Fruit fly (Drosophila melanogaster) whole organism, embryonic: ENCODE data around the gene Chpf.

Source experiments
- Ada2b ChIP-seq: fragments of 200-800 bp; sonication (Bioruptor generic); IDR thresholded peaks from 2 replicates; pipeline ENCODE4 v1.3.6; 2022; ENCODE audit warnings: missing biosample characterization, missing genetic modification characterization
- Asciz ChIP-seq: fragments of 200-800 bp; sonication (Bioruptor generic); optimal IDR thresholded peaks from 2 replicates; lab custom pipeline; 2017; ENCODE audit warnings: missing biosample characterization, mild to moderate bottlenecking, missing genetic modification characterization, missing genetic modification reagents
- Atf6 ChIP-seq: fragments of 200-800 bp; sonication (Bioruptor generic); IDR thresholded peaks from 2 replicates; pipeline ENCODE4 v1.3.6; 2022; ENCODE audit warnings: missing biosample characterization, missing genetic modification characterization
- B-H1 ChIP-seq: fragments of 200-800 bp; sonication (Bioruptor generic); IDR thresholded peaks from 3 replicates; pipeline ENCODE4 v1.3.6; 2022; ENCODE audit warnings: missing biosample characterization, missing genetic modification characterization
- CG10543 ChIP-seq: fragments of 200-800 bp; sonication (Bioruptor generic); optimal IDR thresholded peaks from 3 replicates; lab custom pipeline; 2017; ENCODE audit warnings: missing biosample characterization, mild to moderate bottlenecking, missing genetic modification characterization, moderate library complexity
- CG11504 ChIP-seq: fragments of 200-800 bp; sonication (Bioruptor generic); optimal IDR thresholded peaks from 3 replicates; lab custom pipeline; 2019; ENCODE audit warnings: missing biosample characterization, mild to moderate bottlenecking, missing genetic modification characterization, moderate library complexity
- CG12071 ChIP-seq: fragments of 200-800 bp; sonication (Bioruptor generic); optimal IDR thresholded peaks from 3 replicates; lab custom pipeline; 2018; ENCODE audit warnings: missing biosample characterization, mild to moderate bottlenecking, missing genetic modification characterization
- CG15011 ChIP-seq: fragments of 200-800 bp; sonication (Bioruptor generic); optimal IDR thresholded peaks from 3 replicates; lab custom pipeline; 2018; ENCODE audit warnings: missing biosample characterization, mild to moderate bottlenecking, missing genetic modification characterization
- CG15479 ChIP-seq: fragments of 200-800 bp; sonication (Bioruptor generic); optimal IDR thresholded peaks from 3 replicates; lab custom pipeline; 2019; ENCODE audit warnings: missing biosample characterization, mild to moderate bottlenecking, missing genetic modification characterization, moderate library complexity
- CG17568 ChIP-seq: fragments of 200-800 bp; sonication (Bioruptor generic); optimal IDR thresholded peaks from 2 replicates; lab custom pipeline; 2018; ENCODE audit warnings: missing biosample characterization, mild to moderate bottlenecking, missing genetic modification characterization, moderate library complexity
- CG17912 ChIP-seq: fragments of 200-800 bp; sonication (Bioruptor generic); optimal IDR thresholded peaks from 2 replicates; lab custom pipeline; 2018; ENCODE audit warnings: missing biosample characterization, mild to moderate bottlenecking, missing genetic modification characterization
- CG2202 ChIP-seq: fragments of 200-800 bp; sonication (Bioruptor generic); optimal IDR thresholded peaks from 2 replicates; lab custom pipeline; 2018; ENCODE audit warnings: missing biosample characterization, mild to moderate bottlenecking, missing genetic modification characterization
- CG2678 ChIP-seq: fragments of 200-800 bp; sonication (Bioruptor generic); optimal IDR thresholded peaks from 3 replicates; lab custom pipeline; 2019; ENCODE audit warnings: missing biosample characterization, mild to moderate bottlenecking, missing genetic modification characterization, moderate library complexity
- CG31441 ChIP-seq: fragments of 200-800 bp; sonication (Bioruptor generic); IDR thresholded peaks from 2 replicates; pipeline ENCODE4 v1.3.6; 2022; ENCODE audit warnings: missing biosample characterization, missing genetic modification characterization
- CG34376 ChIP-seq: fragments of 200-800 bp; sonication (Bioruptor generic); optimal IDR thresholded peaks from 2 replicates; lab custom pipeline; 2018; ENCODE audit warnings: missing biosample characterization, mild to moderate bottlenecking, missing genetic modification characterization
- CG4282 ChIP-seq: fragments of 200-800 bp; sonication (Bioruptor generic); optimal IDR thresholded peaks from 2 replicates; lab custom pipeline; 2016; ENCODE audit warnings: missing biosample characterization, missing genetic modification characterization
- CG4854 ChIP-seq: fragments of 200-800 bp; sonication (Bioruptor generic); optimal IDR thresholded peaks from 2 replicates; lab custom pipeline; 2016; ENCODE audit warnings: missing biosample characterization, missing genetic modification characterization, inconsistent platforms
- CG5180 ChIP-seq: fragments of 200-800 bp; sonication (Bioruptor generic); optimal IDR thresholded peaks from 3 replicates; lab custom pipeline; 2017; ENCODE audit warnings: missing biosample characterization, missing genetic modification characterization, mild to moderate bottlenecking, moderate library complexity, missing genetic modification reagents
- CG7745 ChIP-seq: fragments of 200-800 bp; sonication (Bioruptor generic); optimal IDR thresholded peaks from 2 replicates; lab custom pipeline; 2018; ENCODE audit warnings: missing biosample characterization, mild to moderate bottlenecking, missing genetic modification characterization, moderate library complexity
- CG8281 ChIP-seq: fragments of 200-800 bp; sonication (Bioruptor generic); optimal IDR thresholded peaks from 2 replicates; lab custom pipeline; 2018; ENCODE audit warnings: missing biosample characterization, mild to moderate bottlenecking, missing genetic modification characterization, moderate library complexity
- CrebB ChIP-seq: fragments of 200-800 bp; sonication (Bioruptor generic); optimal IDR thresholded peaks from 3 replicates; lab custom pipeline; 2018; ENCODE audit warnings: missing biosample characterization, mild to moderate bottlenecking, missing genetic modification characterization
- Dek ChIP-seq: fragments of 200-800 bp; sonication (Bioruptor generic); optimal IDR thresholded peaks from 3 replicates; lab custom pipeline; 2019; ENCODE audit warnings: missing biosample characterization, mild to moderate bottlenecking, missing genetic modification characterization, moderate library complexity
- Lim3 ChIP-seq: fragments of 200-800 bp; sonication (Bioruptor generic); IDR thresholded peaks from 2 replicates; pipeline ENCODE4 v1.3.6; 2022; ENCODE audit warnings: missing biosample characterization, missing genetic modification characterization
- NK7.1 ChIP-seq: fragments of 200-800 bp; sonication (Bioruptor generic); optimal IDR thresholded peaks from 3 replicates; lab custom pipeline; 2016; ENCODE audit warnings: missing biosample characterization, missing genetic modification characterization
- Neu2 ChIP-seq: fragments of 200-800 bp; sonication (Bioruptor generic); optimal IDR thresholded peaks from 3 replicates; lab custom pipeline; 2016; ENCODE audit warnings: missing biosample characterization, missing genetic modification characterization, borderline replicate concordance
- Oli ChIP-seq: fragments of 200-800 bp; sonication (Bioruptor generic); optimal IDR thresholded peaks from 2 replicates; lab custom pipeline; 2018; ENCODE audit warnings: missing biosample characterization, mild to moderate bottlenecking, missing genetic modification characterization, moderate library complexity
- Ravus ChIP-seq: fragments of 200-800 bp; sonication (Bioruptor generic); IDR thresholded peaks from 2 replicates; pipeline ENCODE4 v1.3.6; 2022; ENCODE audit warnings: missing biosample characterization, missing genetic modification characterization
- Trl ChIP-seq, 3 experiments: fragments of >200 bp in 2 of 3; fragments of 200-800 bp in 1 of 3; sonication (Bioruptor generic) in 1 of 3; optimal IDR thresholded peaks; 2 replicates in 1 of 3; 3 replicates in 2 of 3; lab custom pipeline; 2016 to 2017; ENCODE audit warnings: missing biosample characterization in 1 of 3, missing genetic modification characterization in 1 of 3
- abd-A ChIP-seq: fragments of 200-800 bp; sonication (Bioruptor generic); optimal IDR thresholded peaks from 3 replicates; lab custom pipeline; 2019; ENCODE audit warnings: missing biosample characterization, mild to moderate bottlenecking, missing genetic modification characterization, moderate library complexity
- ac ChIP-seq: fragments of 200-800 bp; sonication (Bioruptor generic); optimal IDR thresholded peaks from 3 replicates; lab custom pipeline; 2017; ENCODE audit warnings: missing biosample characterization, mild to moderate bottlenecking, missing genetic modification characterization
- ash1 ChIP-seq: fragments of 200-800 bp; sonication (Bioruptor generic); optimal IDR thresholded peaks from 2 replicates; lab custom pipeline; 2018; ENCODE audit warnings: missing biosample characterization, mild to moderate bottlenecking, missing genetic modification characterization
- bsh ChIP-seq, 2 experiments: fragments of 200-800 bp; sonication (Bioruptor generic); optimal IDR thresholded peaks; 2 replicates each; lab custom pipeline; 2017 to 2018; ENCODE audit warnings: mild to moderate bottlenecking in 2 of 2, missing biosample characterization in 2 of 2, missing genetic modification characterization in 2 of 2, moderate library complexity in 1 of 2
- cas ChIP-seq: fragments of 200-800 bp; sonication (Bioruptor generic); IDR thresholded peaks from 2 replicates; pipeline ENCODE4 v1.3.6; 2022; ENCODE audit warnings: missing biosample characterization, missing genetic modification characterization
- cwo ChIP-seq: fragments of 200-800 bp; sonication (Bioruptor generic); optimal IDR thresholded peaks from 3 replicates; lab custom pipeline; 2017; ENCODE audit warnings: missing biosample characterization, missing genetic modification characterization, mild to moderate bottlenecking, moderate library complexity, missing genetic modification reagents
- dan ChIP-seq: fragments of 200-800 bp; sonication (Bioruptor generic); IDR thresholded peaks from 2 replicates; pipeline ENCODE4 v1.3.6; 2022; ENCODE audit warnings: missing biosample characterization, missing genetic modification characterization
- disco-r ChIP-seq: fragments of 200-800 bp; sonication (Bioruptor generic); optimal IDR thresholded peaks from 2 replicates; lab custom pipeline; 2016; ENCODE audit warnings: missing biosample characterization, missing genetic modification characterization
- fd96Cb ChIP-seq: fragments of 200-800 bp; sonication (Bioruptor generic); optimal IDR thresholded peaks from 2 replicates; lab custom pipeline; 2018; ENCODE audit warnings: missing biosample characterization, mild to moderate bottlenecking, missing genetic modification characterization, moderate library complexity
- ftz-f1 ChIP-seq: fragments of 200-800 bp; sonication (Bioruptor generic); optimal IDR thresholded peaks from 2 replicates; lab custom pipeline; 2016; ENCODE audit warnings: missing biosample characterization, missing genetic modification characterization
- gcm2 ChIP-seq: fragments of 200-800 bp; sonication (Bioruptor generic); optimal IDR thresholded peaks from 2 replicates; lab custom pipeline; 2016; ENCODE audit warnings: missing biosample characterization, missing genetic modification characterization
- jumu ChIP-seq: fragments of 200-800 bp; sonication (Bioruptor generic); optimal IDR thresholded peaks from 3 replicates; lab custom pipeline; 2016; ENCODE audit warnings: missing biosample characterization, missing genetic modification characterization
- klu ChIP-seq: fragments of 200-800 bp; sonication (Bioruptor generic); IDR thresholded peaks from 2 replicates; pipeline ENCODE4 v1.3.6; 2022; ENCODE audit warnings: missing biosample characterization, missing genetic modification characterization
- lab ChIP-seq: fragments of 200-800 bp; sonication (Bioruptor generic); optimal IDR thresholded peaks from 3 replicates; lab custom pipeline; 2017; ENCODE audit warnings: missing biosample characterization, missing genetic modification characterization, mild to moderate bottlenecking, moderate library complexity, missing genetic modification reagents
- luna ChIP-seq: fragments of 200-800 bp; sonication (Bioruptor generic); optimal IDR thresholded peaks from 2 replicates; lab custom pipeline; 2016; ENCODE audit warnings: missing biosample characterization, missing genetic modification characterization
- pb ChIP-seq: fragments of 200-800 bp; sonication (Bioruptor generic); optimal IDR thresholded peaks from 3 replicates; lab custom pipeline; 2016; ENCODE audit warnings: missing biosample characterization, missing genetic modification characterization
- pros ChIP-seq: fragments of 200-800 bp; sonication (Bioruptor generic); optimal IDR thresholded peaks from 3 replicates; lab custom pipeline; 2019; ENCODE audit warnings: missing biosample characterization, mild to moderate bottlenecking, missing genetic modification characterization, moderate library complexity
- schlank ChIP-seq: fragments of 200-800 bp; sonication (Bioruptor generic); optimal IDR thresholded peaks from 2 replicates; lab custom pipeline; 2018; ENCODE audit warnings: missing biosample characterization, mild to moderate bottlenecking, missing genetic modification characterization
- sd ChIP-seq: fragments of 200-800 bp; sonication (Bioruptor generic); optimal IDR thresholded peaks from 3 replicates; lab custom pipeline; 2018; ENCODE audit warnings: missing biosample characterization, mild to moderate bottlenecking, missing genetic modification characterization, moderate library complexity
- sima ChIP-seq: fragments of 200-800 bp; sonication (Bioruptor generic); optimal IDR thresholded peaks from 2 replicates; lab custom pipeline; 2016; ENCODE audit warnings: missing biosample characterization, missing genetic modification characterization
- sr ChIP-seq: fragments of 200-800 bp; sonication (Bioruptor generic); IDR thresholded peaks from 3 replicates; pipeline ENCODE4 v1.3.6; 2022; ENCODE audit warnings: missing biosample characterization, missing genetic modification characterization
- twi ChIP-seq: fragments of 200-800 bp; optimal IDR thresholded peaks from 2 replicates; lab custom pipeline; 2019; ENCODE audit warnings: missing biosample characterization, mild to moderate bottlenecking, missing genetic modification characterization, moderate library complexity

The Chpf gene

DNA sequence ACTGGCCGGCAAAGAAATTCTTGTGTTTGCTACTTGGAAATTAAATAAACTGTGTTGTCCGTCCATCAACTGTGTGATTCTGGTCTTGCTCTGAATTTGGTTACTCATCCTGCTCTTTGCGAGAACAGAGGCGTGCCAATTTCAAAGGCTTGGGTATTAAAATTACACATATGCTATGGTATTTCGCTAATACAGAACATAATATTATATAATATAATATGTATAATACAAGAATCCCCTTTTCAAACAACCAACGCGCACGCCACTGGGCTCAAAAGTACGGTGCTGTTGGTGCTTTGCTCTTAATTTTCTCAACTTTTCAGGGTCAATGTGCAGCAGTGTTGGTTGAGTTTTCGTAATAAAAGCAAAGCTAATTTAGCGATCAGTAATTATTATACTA lies 12.3 kb downstream of the Chpf start (continued):
- TF ChIP-seq Neu2 (GFP tag; lab: Kevin White, UChicago) (no peak), CG4282 (GFP tag; lab: Kevin White, UChicago) (no peak), CG8281 (peak; percentile 59), CG10543 (peak; percentile 75), dan (GFP tag; lab: Robert Waterston, UW) (no peak), Trl (optimal IDR thresholded peaks at IDR 0.05; lab: Kevin White, UChicago) (no peak), Trl (GFP tag; optimal IDR thresholded peaks at IDR 0.05; lab: Kevin White, UChicago) (no peak), CG17912 (GFP tag; lab: Kevin White, UChicago) (peak; percentile 13), CG12071 (peak; percentile 81), schlank (tag; lab: Kevin White, UChicago) (peak; percentile 82), pros (no peak), CG4854 (GFP tag; lab: Kevin White, UChicago) (no peak), Ravus (GFP tag; lab: Robert Waterston, UW) (peak; percentile 57), CG7745 (tag; lab: Kevin White, UChicago) (no peak), cas (GFP tag; lab: Robert Waterston, UW) (peak; percentile 69; the same call in 1 of the 2 replicates), disco-r (GFP tag; lab: Kevin White, UChicago) (no peak), cwo (GFP tag; lab: Kevin White, UChicago) (peak; percentile 78), ac (no peak), CG15479 (GFP tag; lab: Kevin White, UChicago) (no peak), Asciz (peak; percentile 31), CG34376 (GFP tag; lab: Kevin White, UChicago) (no peak), lab (GFP tag; lab: Kevin White, UChicago) (peak; percentile 93), fd96Cb (tag; lab: Kevin White, UChicago) (peak; percentile 74), luna (GFP tag; lab: Kevin White, UChicago) (no peak), CG2202 (peak; percentile 33), B-H1 (GFP tag; lab: Robert Waterston, UW) (peak; percentile 81), NK7.1 (GFP tag; lab: Kevin White, UChicago) (no peak), twi (peak; percentile 44), pb (GFP tag; lab: Kevin White, UChicago) (no peak), sima (GFP tag; lab: Kevin White, UChicago) (no peak), klu (peak; percentile 79), Atf6 (GFP tag; lab: Robert Waterston, UW) (peak; percentile 84), Dek (tag; lab: Kevin White, UChicago) (peak; percentile 88), Ada2b (peak; percentile 90), abd-A (tag; lab: Kevin White, UChicago) (no peak), ash1 (GFP tag; lab: Kevin White, UChicago) (no peak), CG15011 (peak; percentile 70), Lim3 (GFP tag; lab: Robert Waterston, UW) (no peak), Oli (tag; lab: Kevin White, UChicago) (peak; percentile 88), CG31441 (GFP tag; lab: Robert Waterston, UW) (peak; percentile 81), jumu (GFP tag; lab: Kevin White, UChicago) (peak; percentile 1), CG5180 (GFP tag; lab: Kevin White, UChicago) (peak; percentile 36), CG17568 (GFP tag; lab: Kevin White, UChicago) (peak; percentile 75), bsh (GFP tag; optimal IDR thresholded peaks at IDR 0.05; lab: Kevin White, UChicago) (peak in 1 of 2 experiments; percentile 83), ftz-f1 (GFP tag; lab: Kevin White, UChicago) (peak; percentile 24), CG11504 (tag; lab: Kevin White, UChicago) (peak; percentile 84), CrebB (tag; lab: Kevin White, UChicago) (peak; percentile 75), gcm2 (GFP tag; lab: Kevin White, UChicago) (no peak), CG2678 (peak; percentile 91), sr (no peak; the same call in 1 of the 3 replicates), sd (tag; lab: Kevin White, UChicago) (peak; percentile 71)
